Fruit fly (Drosophila melanogaster): ENCODE measurements around the gene Eig71Eb.

Eig71Eb gene

DNA sequence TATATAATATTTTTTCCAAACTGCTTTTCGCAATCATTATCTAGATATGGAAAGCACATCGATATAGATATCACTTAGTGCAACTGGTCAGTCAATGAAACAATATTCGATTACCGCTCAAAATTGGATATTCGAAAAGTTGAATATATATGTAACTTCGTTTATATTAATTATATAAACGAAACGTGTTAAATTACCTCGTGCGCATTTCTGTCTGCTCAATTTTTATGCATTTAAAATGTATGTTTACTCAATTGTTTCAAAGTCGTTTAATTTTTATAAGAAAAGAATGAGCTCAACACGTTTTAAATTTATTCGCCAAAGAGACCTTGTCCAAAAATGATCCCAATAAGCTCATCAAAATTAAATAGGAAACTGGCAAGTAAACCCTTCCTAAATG lies 816 bp downstream of the Eig71Eb start, which contains the start of gene CG43084:
CG43084 (plus strand) TSS at position 301 of the 400 bp plus-strand sequence.
- no peak for TF ChIP-seq CG4318 (GFP tag; optimal IDR thresholded peaks at IDR 0.05)
- TF ChIP-seq dsx (GFP tag; optimal IDR thresholded peaks at IDR 0.05; ENCODE audit: poor library complexity, severe bottlenecking), result no peak
- TF ChIP-seq CG6792 (GFP tag; optimal IDR thresholded peaks at IDR 0.05), result no peak
- no peak for TF ChIP-seq svp (GFP tag)
- no peak for TF ChIP-seq CG6276 (GFP tag; optimal IDR thresholded peaks at IDR 0.05)
- no peak for TF ChIP-seq CG3919 (GFP tag; optimal IDR thresholded peaks at IDR 0.05)
- TF ChIP-seq CG32006 (GFP tag; optimal IDR thresholded peaks at IDR 0.05), result no peak
- no peak for TF ChIP-seq CG3032 (tag; optimal IDR thresholded peaks at IDR 0.05)
- TF ChIP-seq fd59A (GFP tag; optimal IDR thresholded peaks at IDR 0.05), result no peak
- TF ChIP-seq Gug (GFP tag; IDR thresholded peaks at IDR 0.05), result no peak
- no peak for TF ChIP-seq spab (GFP tag; optimal IDR thresholded peaks at IDR 0.05)
- no peak for TF ChIP-seq fd85E (GFP tag; optimal IDR thresholded peaks at IDR 0.05)
- TF ChIP-seq CG16779 (tag; optimal IDR thresholded peaks at IDR 0.05), result no peak
- TF ChIP-seq fkh (GFP tag; optimal IDR thresholded peaks at IDR 0.05), result no peak
- no peak for TF ChIP-seq CG10631 (GFP tag; optimal IDR thresholded peaks at IDR 0.05)
- TF ChIP-seq Sox14 (GFP tag; optimal IDR thresholded peaks at IDR 0.05), result no peak
- no peak for TF ChIP-seq CG11294 (GFP tag; IDR thresholded peaks at IDR 0.05)
- TF ChIP-seq Hr38 (GFP tag; optimal IDR thresholded peaks at IDR 0.05), result no peak

DNA sequence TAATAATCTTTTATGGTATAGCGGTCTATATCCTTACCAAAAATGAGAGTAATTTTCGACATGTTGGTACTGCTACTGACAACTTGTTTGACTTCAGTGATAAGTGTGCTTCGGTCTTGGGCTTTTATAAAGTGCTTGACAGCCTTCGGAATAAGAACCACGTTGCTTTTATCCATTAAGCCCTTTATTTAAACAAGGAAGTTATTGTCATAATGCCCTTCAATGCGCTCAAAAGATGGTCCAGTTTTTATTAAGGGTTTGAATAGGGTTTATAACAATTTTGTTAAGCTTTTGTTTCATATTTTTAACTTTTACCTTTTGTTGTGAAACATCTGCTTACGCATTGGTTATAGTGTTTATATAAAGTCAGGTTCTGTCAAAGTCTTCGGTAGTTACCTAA lies 2.4 kb downstream of the Eig71Eb start, which contains the start of the genes Eig71Ec and Eig71Ed:
Eig71Ec (minus strand) TSS at position 101 of the 400 bp plus-strand sequence.
Eig71Ed (plus strand) TSS at position 384 of the 400 bp plus-strand sequence.
- TF ChIP-seq topi (GFP tag; optimal IDR thresholded peaks at IDR 0.05), result no peak

DNA sequence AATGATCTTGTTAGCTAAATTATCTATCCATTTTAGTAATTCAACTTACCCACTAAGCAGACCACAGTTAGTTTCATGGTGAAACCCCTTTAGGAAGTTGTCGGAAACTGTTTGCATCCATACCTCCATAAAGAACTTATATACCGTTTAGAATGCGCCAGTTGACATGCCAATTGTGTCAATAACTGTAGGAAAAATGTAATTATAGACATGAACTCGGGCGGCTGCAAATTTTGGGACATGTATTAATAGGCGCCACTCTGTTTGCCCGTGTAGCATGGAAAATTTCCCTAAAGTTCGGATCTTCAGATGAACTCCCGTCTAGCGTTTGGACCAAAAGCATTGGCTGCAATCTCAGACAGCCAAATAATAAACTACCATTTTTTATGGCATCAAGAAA lies 6.2 kb downstream of the Eig71Eb start, which contains the start of gene Eig71Ee:
Eig71Ee (minus strand) TSS at position 101 of the 400 bp plus-strand sequence.
- TF ChIP-seq Smox (GFP tag; optimal IDR thresholded peaks at IDR 0.05) (no peak), topi (GFP tag; optimal IDR thresholded peaks at IDR 0.05) (no peak), Eip78C (GFP tag) (no peak), CG34406 (GFP tag; optimal IDR thresholded peaks at IDR 0.05) (no peak), eg (GFP tag; IDR thresholded peaks at IDR 0.05) (no peak), fd85E (GFP tag; optimal IDR thresholded peaks at IDR 0.05) (no peak), pdm3 (GFP tag; optimal IDR thresholded peaks at IDR 0.05) (no peak), CG31627 (GFP tag; optimal IDR thresholded peaks at IDR 0.05) (no peak), Sox102F (GFP tag; optimal IDR thresholded peaks at IDR 0.05) (no peak), Ets96B (tag; optimal IDR thresholded peaks at IDR 0.05) (no peak), CG7368 (GFP tag; optimal IDR thresholded peaks at IDR 0.05) (no peak)

DNA sequence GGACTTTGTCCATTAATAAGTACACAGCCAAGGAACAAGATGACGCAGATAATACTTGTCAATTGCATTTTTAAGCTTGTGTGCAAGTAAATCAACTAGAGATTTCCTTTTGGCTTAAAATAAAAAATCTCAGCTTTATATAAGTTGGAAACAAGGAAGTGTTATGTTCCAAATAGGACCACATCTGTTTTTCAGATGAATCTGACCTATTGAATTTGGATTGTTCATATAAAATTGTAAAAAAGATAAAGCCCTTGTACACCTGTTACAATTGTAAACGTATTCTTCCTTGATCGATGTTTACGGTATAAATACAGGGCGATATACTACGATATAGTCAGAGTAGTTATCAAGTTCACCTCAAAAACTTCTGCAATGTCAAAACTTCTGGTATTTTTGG lies 7.6 kb downstream of the Eig71Eb start, which contains the start of the genes Eig71Ef and Eig71Eg:
Eig71Ef (minus strand) TSS at position 101 of the 400 bp plus-strand sequence.
Eig71Eg (plus strand) TSS at position 339 of the 400 bp plus-strand sequence.
- no peak for TF ChIP-seq Hr4 (GFP tag; optimal IDR thresholded peaks at IDR 0.05)
- TF ChIP-seq salr (GFP tag; optimal IDR thresholded peaks at IDR 0.05), result no peak
- TF ChIP-seq dsx (GFP tag; optimal IDR thresholded peaks at IDR 0.05; ENCODE audit: poor library complexity, severe bottlenecking), result no peak
- TF ChIP-seq eg (GFP tag; IDR thresholded peaks at IDR 0.05), result no peak

DNA sequence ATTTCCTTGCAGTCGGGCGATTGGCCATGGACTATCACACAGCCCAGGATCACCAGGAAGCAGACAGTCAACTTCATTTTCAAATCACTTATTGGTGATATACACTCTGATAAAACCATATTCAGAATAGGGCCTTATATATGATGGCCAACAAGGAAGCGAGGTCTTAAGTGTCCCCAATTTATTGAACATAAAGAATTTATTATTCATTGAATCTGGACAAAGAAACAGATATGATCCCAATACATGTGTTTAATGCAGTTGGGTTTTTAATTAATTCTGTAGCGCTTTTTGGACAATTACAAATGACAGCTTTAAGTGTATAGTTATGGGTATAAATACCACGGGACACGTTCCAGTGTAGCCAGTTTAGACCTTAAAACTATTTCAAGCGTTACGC lies 9.6 kb downstream of the Eig71Eb start, which contains the start of the genes Eig71Eh and Eig71Ei:
Eig71Eh (minus strand) TSS at position 101 of the 400 bp plus-strand sequence.
Eig71Ei (plus strand) TSS at position 367 of the 400 bp plus-strand sequence.
- TF ChIP-seq CG6854 (GFP tag; optimal IDR thresholded peaks at IDR 0.05) (no peak), CG11294 (GFP tag; IDR thresholded peaks at IDR 0.05) (no peak), CG1621 (tag; optimal IDR thresholded peaks at IDR 0.05) (no peak), CG7368 (GFP tag; optimal IDR thresholded peaks at IDR 0.05) (no peak), achi (GFP tag; optimal IDR thresholded peaks at IDR 0.05) (no peak)
